Worm (Caenorhabditis elegans) whole organism, L2 larva: Measurements from ENCODE around the gene selt-1.2.
A peak's percentile ranks its signal among the peaks of the same experiment; 100 is the strongest.

Experiments
- C34F6.9 ChIP-seq: fragments of 150-350 bp; optimal IDR thresholded peaks from 2 replicates; lab custom pipeline; 2014; ENCODE audit warnings: missing biosample characterization, missing genetic modification characterization
- F13H6.1 ChIP-seq: sonication (generic microtip); optimal IDR thresholded peaks from 2 replicates; lab custom pipeline; 2016; ENCODE audit warnings: missing genetic modification characterization, missing compliant biosample characterization
- R02D3.7 ChIP-seq: fragments of 150-350 bp; optimal IDR thresholded peaks from 2 replicates; lab custom pipeline; 2014; ENCODE audit warnings: missing biosample characterization, missing genetic modification characterization
- Y55F3AM.14 ChIP-seq: fragments of 200-800 bp; sonication (Bioruptor generic); optimal IDR thresholded peaks from 2 replicates; lab custom pipeline; 2018; ENCODE audit warnings: mild to moderate bottlenecking, missing genetic modification characterization, missing compliant biosample characterization
- aly-2 ChIP-seq: fragments of 150-350 bp; optimal IDR thresholded peaks from 2 replicates; lab custom pipeline; 2014; ENCODE audit warnings: missing biosample characterization, missing genetic modification characterization
- ama-1 ChIP-seq: fragments of 150-350 bp; optimal IDR thresholded peaks from 2 replicates; lab custom pipeline; 2018; ENCODE audit warnings: inconsistent platforms
- blmp-1 ChIP-seq: sonication (generic microtip); optimal IDR thresholded peaks from 2 replicates; lab custom pipeline; 2017; ENCODE audit warnings: missing genetic modification characterization, mild to moderate bottlenecking, missing compliant biosample characterization, antibody characterized with exemption, moderate library complexity; ENCODE audit not compliant: insufficient read depth
- ceh-16 ChIP-seq: fragments of 150-350 bp; optimal IDR thresholded peaks from 2 replicates; lab custom pipeline; 2014; ENCODE audit warnings: missing biosample characterization, missing genetic modification characterization
- ceh-82 ChIP-seq: fragments of 150-350 bp; optimal IDR thresholded peaks from 2 replicates; lab custom pipeline; 2014; ENCODE audit warnings: missing biosample characterization, missing genetic modification characterization
- crh-2 ChIP-seq: sonication (generic microtip); optimal IDR thresholded peaks from 2 replicates; lab custom pipeline; 2017; ENCODE audit warnings: missing biosample characterization, missing genetic modification characterization
- dmd-4 ChIP-seq: sonication (generic microtip); optimal IDR thresholded peaks from 2 replicates; lab custom pipeline; 2017; ENCODE audit warnings: missing biosample characterization, missing genetic modification characterization
- egl-27 ChIP-seq: sonication (generic microtip); optimal IDR thresholded peaks from 3 replicates; lab custom pipeline; 2017; ENCODE audit warnings: missing biosample characterization, missing genetic modification reagents, missing genetic modification characterization
- elt-1 ChIP-seq: fragments of 150-350 bp; optimal IDR thresholded peaks from 2 replicates; lab custom pipeline; 2014; ENCODE audit warnings: missing biosample characterization, missing genetic modification characterization
- fos-1 ChIP-seq: fragments of 150-350 bp; optimal IDR thresholded peaks from 2 replicates; lab custom pipeline; 2014; ENCODE audit warnings: missing biosample characterization, missing genetic modification characterization
- gmeb-1 ChIP-seq: fragments of 150-350 bp; optimal IDR thresholded peaks from 2 replicates; lab custom pipeline; 2014; ENCODE audit warnings: missing biosample characterization, missing genetic modification characterization
- lin-11 ChIP-seq: fragments of 150-350 bp; sonication (generic microtip); optimal IDR thresholded peaks from 2 replicates; lab custom pipeline; 2014; ENCODE audit warnings: missing biosample characterization, missing genetic modification characterization, inconsistent platforms, mixed read lengths
- lin-13 ChIP-seq: fragments of 150-350 bp; optimal IDR thresholded peaks from 2 replicates; lab custom pipeline; 2014; ENCODE audit warnings: missing biosample characterization, missing genetic modification reagents, missing genetic modification characterization
- lin-39 ChIP-seq: fragments of 150-350 bp; optimal IDR thresholded peaks from 2 replicates; lab custom pipeline; 2014; ENCODE audit warnings: missing biosample characterization, missing genetic modification reagents, missing genetic modification characterization
- lsy-2 ChIP-seq, 2 experiments: fragments of 150-350 bp in 1 of 2; sonication (generic microtip) in 1 of 2; optimal IDR thresholded peaks; 2 replicates each; lab custom pipeline; 2014 to 2017; ENCODE audit warnings: missing biosample characterization in 2 of 2, missing genetic modification characterization in 2 of 2
- mab-5 ChIP-seq: fragments of 150-350 bp; optimal IDR thresholded peaks from 2 replicates; lab custom pipeline; 2014; ENCODE audit warnings: missing biosample characterization, missing genetic modification characterization
- mbf-1 ChIP-seq: sonication (generic microtip); optimal IDR thresholded peaks from 2 replicates; lab custom pipeline; 2017; ENCODE audit warnings: missing biosample characterization, missing genetic modification characterization
- mdl-1 ChIP-seq, 2 experiments: fragments of 150-350 bp in 1 of 2; sonication (generic microtip) in 1 of 2; optimal IDR thresholded peaks; 2 replicates each; lab custom pipeline; 2017; ENCODE audit warnings: missing biosample characterization in 2 of 2, missing genetic modification characterization in 2 of 2
- nhr-10 ChIP-seq: sonication (generic microtip); optimal IDR thresholded peaks from 2 replicates; lab custom pipeline; 2017; ENCODE audit warnings: missing biosample characterization, missing genetic modification characterization
- nhr-11 ChIP-seq: fragments of 150-350 bp; optimal IDR thresholded peaks from 2 replicates; lab custom pipeline; 2014; ENCODE audit warnings: missing biosample characterization, missing genetic modification characterization
- nhr-12 ChIP-seq: fragments of 150-350 bp; optimal IDR thresholded peaks from 2 replicates; lab custom pipeline; 2014; ENCODE audit warnings: missing biosample characterization, missing genetic modification characterization
- nhr-129 ChIP-seq: fragments of 150-350 bp; optimal IDR thresholded peaks from 2 replicates; lab custom pipeline; 2014; ENCODE audit warnings: missing biosample characterization, missing genetic modification characterization
- nhr-21 ChIP-seq: fragments of 150-350 bp; optimal IDR thresholded peaks from 2 replicates; lab custom pipeline; 2014; ENCODE audit warnings: missing biosample characterization, missing genetic modification characterization
- nhr-237 ChIP-seq: fragments of 150-350 bp; optimal IDR thresholded peaks from 2 replicates; lab custom pipeline; 2014; ENCODE audit warnings: missing biosample characterization, missing genetic modification characterization
- nhr-25 ChIP-seq: fragments of 150-350 bp; sonication (generic microtip); optimal IDR thresholded peaks from 3 replicates; lab custom pipeline; 2014; ENCODE audit warnings: missing biosample characterization, missing genetic modification characterization
- nhr-6 ChIP-seq: fragments of 150-350 bp; optimal IDR thresholded peaks from 2 replicates; lab custom pipeline; 2014; ENCODE audit warnings: missing biosample characterization, missing genetic modification characterization
- sem-4 ChIP-seq: fragments of 150-350 bp; optimal IDR thresholded peaks from 2 replicates; lab custom pipeline; 2014; ENCODE audit warnings: missing biosample characterization, missing genetic modification reagents, missing genetic modification characterization
- skn-1 ChIP-seq: sonication (generic microtip); optimal IDR thresholded peaks from 2 replicates; lab custom pipeline; 2017; ENCODE audit warnings: missing biosample characterization, missing genetic modification characterization
- sma-3 ChIP-seq: sonication (generic microtip); optimal IDR thresholded peaks from 2 replicates; lab custom pipeline; 2016; ENCODE audit warnings: missing genetic modification reagents, missing genetic modification characterization, missing compliant biosample characterization
- sma-9 ChIP-seq, 2 experiments: fragments of 150-350 bp in 1 of 2; sonication (generic microtip) in 1 of 2; optimal IDR thresholded peaks; 2 replicates each; lab custom pipeline; 2014 to 2016; ENCODE audit warnings: missing genetic modification characterization in 2 of 2, mild to moderate bottlenecking in 1 of 2, missing biosample characterization in 1 of 2, missing compliant biosample characterization in 1 of 2, missing genetic modification reagents in 1 of 2, moderate library complexity in 1 of 2
- snpc-4 ChIP-seq: fragments of 150-350 bp; optimal IDR thresholded peaks from 2 replicates; lab custom pipeline; 2014; ENCODE audit warnings: missing biosample characterization, missing genetic modification characterization
- unc-39 ChIP-seq: fragments of 150-350 bp; optimal IDR thresholded peaks from 2 replicates; lab custom pipeline; 2014; ENCODE audit warnings: missing biosample characterization, missing genetic modification characterization
- unc-55 ChIP-seq: fragments of 150-350 bp; sonication (generic microtip); optimal IDR thresholded peaks from 3 replicates; lab custom pipeline; 2014; ENCODE audit warnings: missing biosample characterization, missing genetic modification reagents, missing genetic modification characterization
- unc-62 ChIP-seq: fragments of 150-350 bp; optimal IDR thresholded peaks from 2 replicates; lab custom pipeline; 2014; ENCODE audit warnings: missing biosample characterization, missing genetic modification reagents, missing genetic modification characterization
- zag-1 ChIP-seq: fragments of 150-350 bp; optimal IDR thresholded peaks from 2 replicates; lab custom pipeline; 2014; ENCODE audit warnings: missing biosample characterization, missing genetic modification characterization
- ztf-1 ChIP-seq: fragments of 200-800 bp; sonication (Bioruptor generic); conservative IDR thresholded peaks from 2 replicates; pipeline ENCODE4 v1.3.6; 2022; ENCODE audit warnings: missing genetic modification characterization, missing compliant biosample characterization
- ztf-11 ChIP-seq: sonication (generic microtip); optimal IDR thresholded peaks from 2 replicates; lab custom pipeline; 2017; ENCODE audit warnings: missing biosample characterization, missing genetic modification characterization
- ztf-4 ChIP-seq: fragments of 150-350 bp; optimal IDR thresholded peaks from 2 replicates; lab custom pipeline; 2014; ENCODE audit warnings: missing biosample characterization, missing genetic modification characterization

selt-1.2 gene

ce11 chrV:10715158-10716152, 31.7 kb downstream of the selt-1.2 start:
- peak; percentile 74 for TF ChIP-seq fos-1 (tag; lab: Kevin White, UChicago)
- TF ChIP-seq sma-9 (GFP tag; optimal IDR thresholded peaks at IDR 0.05; lab: Kevin White, UChicago): peak; percentile 99
- no peak for TF ChIP-seq sma-9 (tag; optimal IDR thresholded peaks at IDR 0.05; lab: Kevin White, UChicago)
- TF ChIP-seq nhr-21 (tag; lab: Kevin White, UChicago): peak; percentile 91
- TF ChIP-seq unc-55: peak; percentile 90
- TF ChIP-seq nhr-10: no peak
- peak; percentile 16 for TF ChIP-seq nhr-12
- peak; percentile 100 for TF ChIP-seq Y55F3AM.14
- TF ChIP-seq R02D3.7: no peak
- TF ChIP-seq mbf-1 (tag; lab: Kevin White, UChicago): no peak
- TF ChIP-seq zag-1: peak; percentile 94
- TF ChIP-seq mdl-1 (tag; optimal IDR thresholded peaks at IDR 0.05; lab: Kevin White, UChicago): peak; percentile 98 to 99
- no peak for TF ChIP-seq ztf-1 (GFP tag; lab: Robert Waterston, UW)
- TF ChIP-seq C34F6.9: peak; percentile 95
- no peak for TF ChIP-seq elt-1 (tag; lab: Kevin White, UChicago)
- TF ChIP-seq dmd-4: no peak
- peak; percentile 73 for TF ChIP-seq ceh-82 (tag; lab: Kevin White, UChicago)
- TF ChIP-seq ama-1 (lab: Kevin White, UChicago): peak; percentile 81
- TF ChIP-seq unc-62 (GFP tag; lab: Kevin White, UChicago): peak; percentile 90
- TF ChIP-seq nhr-6 (tag; lab: Kevin White, UChicago): peak; percentile 85
- no peak for TF ChIP-seq skn-1 (tag; lab: Kevin White, UChicago)
- TF ChIP-seq aly-2: no peak
- TF ChIP-seq lin-11 (tag; lab: Kevin White, UChicago): peak; percentile 90
- TF ChIP-seq egl-27 (tag; lab: Kevin White, UChicago): peak; percentile 87
- TF ChIP-seq sma-3 (GFP tag; lab: Kevin White, UChicago): peak; percentile 49
- TF ChIP-seq nhr-237 (tag; lab: Kevin White, UChicago): no peak
- peak; percentile 95 for TF ChIP-seq ztf-4 (tag; lab: Kevin White, UChicago)
- TF ChIP-seq nhr-129 (tag; lab: Kevin White, UChicago): peak; percentile 89
- peak; percentile 90 for TF ChIP-seq crh-2
- TF ChIP-seq snpc-4 (tag; lab: Kevin White, UChicago): peak; percentile 95
- peak; percentile 87 for TF ChIP-seq lin-13 (GFP tag; lab: Kevin White, UChicago)
- peak; percentile 98 for TF ChIP-seq sem-4
- TF ChIP-seq unc-39: peak; percentile 43
- peak; percentile 94 for TF ChIP-seq nhr-25 (tag; lab: Kevin White, UChicago)
- peak; percentile 13 for TF ChIP-seq ztf-11 (tag; lab: Kevin White, UChicago)
- TF ChIP-seq lsy-2 (tag; optimal IDR thresholded peaks at IDR 0.05; lab: Kevin White, UChicago): peak; percentile 42 to 90
- no peak for TF ChIP-seq nhr-11 (tag; lab: Kevin White, UChicago)
- TF ChIP-seq mab-5: peak; percentile 84
- TF ChIP-seq lin-39 (tag; lab: Kevin White, UChicago): peak; percentile 17
- TF ChIP-seq ceh-16 (tag; lab: Kevin White, UChicago): peak; percentile 94
- TF ChIP-seq F13H6.1 (tag; lab: Kevin White, UChicago): peak; percentile 95
- TF ChIP-seq blmp-1 (tag; lab: Kevin White, UChicago): peak; percentile 80
- peak; percentile 75 for TF ChIP-seq gmeb-1
- TF ChIP-seq, all 48 proteins: peak for 32

- TF ChIP-seq Y55F3AM.14 (peak; percentile 56), nhr-21 (tag; lab: Kevin White, UChicago) (no peak)
- TF ChIP-seq, all 48 proteins: peak for 1
Observed at ce11 chrV:10714630-10715029, 32.5 kb downstream of the selt-1.2 start.
